Fruit fly (Drosophila melanogaster): ENCODE data around the gene CG9920.
A peak's percentile ranks its signal among the peaks of the same experiment; 100 is the strongest.

Gene CG9920

dm6 chr3R:14095428-14095827 is 2.5 kb downstream of the CG9920 start:
- no peak for TF ChIP-seq noc (tag; optimal IDR thresholded peaks at IDR 0.05)

dm6 chr3R:14088887-14089567 is 8.9 kb downstream of the CG9920 start, which contains the start of gene Npc2b:
Gene Npc2b, plus strand, starts transcription at chr3R:14089517.
- no peak for TF ChIP-seq noc (tag; optimal IDR thresholded peaks at IDR 0.05)

dm6 chr3R:14088157-14088556 is 9.7 kb downstream of the CG9920 start:
- TF ChIP-seq noc (tag; optimal IDR thresholded peaks at IDR 0.05), result no peak

- no peak for TF ChIP-seq noc (tag; optimal IDR thresholded peaks at IDR 0.05)
Observed at dm6 chr3R:14085555-14085954, 12.3 kb downstream of the CG9920 start.

dm6 chr3R:14081526-14081925 is 16.4 kb downstream of the CG9920 start:
- TF ChIP-seq noc (tag; optimal IDR thresholded peaks at IDR 0.05), result no peak

dm6 chr3R:14077026-14077425 is 20.9 kb downstream of the CG9920 start:
- TF ChIP-seq noc (tag; optimal IDR thresholded peaks at IDR 0.05), result no peak

dm6 chr3R:14070664-14071063 is 27.2 kb downstream of the CG9920 start:
- TF ChIP-seq noc (tag; optimal IDR thresholded peaks at IDR 0.05), result no peak

dm6 chr3R:14070096-14070495 is 27.8 kb downstream of the CG9920 start:
- no peak for TF ChIP-seq noc (tag; optimal IDR thresholded peaks at IDR 0.05)

dm6 chr3R:14067904-14068636 is 29.8 kb downstream of the CG9920 start:
- no peak for TF ChIP-seq noc (tag; optimal IDR thresholded peaks at IDR 0.05)

- TF ChIP-seq noc (tag; optimal IDR thresholded peaks at IDR 0.05), result no peak
Observed at dm6 chr3R:14065241-14065640, 32.6 kb downstream of the CG9920 start.

- no peak for TF ChIP-seq noc (tag; optimal IDR thresholded peaks at IDR 0.05)
Observed at dm6 chr3R:14064158-14064969, 33.5 kb downstream of the CG9920 start.

- no peak for TF ChIP-seq noc (tag; optimal IDR thresholded peaks at IDR 0.05)
Observed at dm6 chr3R:14062869-14063543, 34.9 kb downstream of the CG9920 start.

- peak; percentile 85 for TF ChIP-seq noc (tag; optimal IDR thresholded peaks at IDR 0.05)
Observed at dm6 chr3R:14061988-14062868, 35.7 kb downstream of the CG9920 start.

dm6 chr3R:14061049-14061987 is 36.6 kb downstream of the CG9920 start:
- TF ChIP-seq noc (tag; optimal IDR thresholded peaks at IDR 0.05), result no peak
